Fruit fly (Drosophila melanogaster) whole organism, wandering third instar larva: ENCODE data around the gene CG4995.

Source experiments
- Abd-B ChIP-seq: fragments of >200 bp; optimal IDR thresholded peaks from 2 replicates; lab custom pipeline; 2017; ENCODE audit warnings: missing biosample characterization, missing genetic modification characterization
- CG32264 ChIP-seq: fragments of 200-800 bp; sonication (Bioruptor generic); optimal IDR thresholded peaks from 2 replicates; lab custom pipeline; 2016; ENCODE audit warnings: missing biosample characterization, missing genetic modification characterization
- CG9705 ChIP-seq: fragments of 200-800 bp; sonication (Bioruptor generic); optimal IDR thresholded peaks from 2 replicates; lab custom pipeline; 2018; ENCODE audit warnings: missing biosample characterization, mild to moderate bottlenecking, missing genetic modification characterization
- CrebA ChIP-seq: fragments of 200-800 bp; sonication (Bioruptor generic); optimal IDR thresholded peaks from 2 replicates; lab custom pipeline; 2016; ENCODE audit warnings: missing biosample characterization, mild to moderate bottlenecking, missing genetic modification characterization, borderline replicate concordance
- Dfd ChIP-seq: fragments of >200 bp; optimal IDR thresholded peaks from 2 replicates; lab custom pipeline; 2017; ENCODE audit warnings: missing biosample characterization, missing genetic modification characterization
- Dif ChIP-seq: fragments of 200-275, 200-300 bp; sonication (Bioruptor generic); optimal IDR thresholded peaks from 2 replicates; lab custom pipeline; 2018; ENCODE audit warnings: missing biosample characterization, missing genetic modification characterization; ENCODE audit not compliant: partially characterized antibody
- GATAd ChIP-seq: sonication (Bioruptor generic); optimal IDR thresholded peaks from 2 replicates; lab custom pipeline; 2016; ENCODE audit warnings: missing biosample characterization, missing genetic modification characterization
- HLH106 ChIP-seq: fragments of 200-800 bp; optimal IDR thresholded peaks from 3 replicates; lab custom pipeline; 2019; ENCODE audit warnings: missing biosample characterization, mild to moderate bottlenecking, missing genetic modification characterization, moderate library complexity
- Hnf4 ChIP-seq: fragments of 200-800 bp; sonication (Bioruptor generic); optimal IDR thresholded peaks from 2 replicates; lab custom pipeline; 2016; ENCODE audit warnings: missing biosample characterization, mild to moderate bottlenecking, missing genetic modification characterization
- Hr78 ChIP-seq: fragments of >200 bp; optimal IDR thresholded peaks from 2 replicates; lab custom pipeline; 2017; ENCODE audit warnings: missing biosample characterization, missing genetic modification characterization
- Hr83 ChIP-seq: fragments of 200-300 bp; sonication (Bioruptor generic); optimal IDR thresholded peaks from 2 replicates; lab custom pipeline; 2016; ENCODE audit warnings: missing biosample characterization, mild to moderate bottlenecking, missing genetic modification characterization, moderate library complexity; ENCODE audit not compliant: poor library complexity, severe bottlenecking
- Jra ChIP-seq: sonication (Bioruptor generic); optimal IDR thresholded peaks from 2 replicates; lab custom pipeline; 2016; ENCODE audit warnings: missing biosample characterization, missing genetic modification characterization
- Mio ChIP-seq: sonication (Bioruptor generic); optimal IDR thresholded peaks from 2 replicates; lab custom pipeline; 2016; ENCODE audit warnings: missing biosample characterization, missing genetic modification characterization
- Myc ChIP-seq: fragments of >200 bp; optimal IDR thresholded peaks from 2 replicates; lab custom pipeline; 2017
- N ChIP-seq: fragments of >200 bp; optimal IDR thresholded peaks from 2 replicates; lab custom pipeline; 2018; ENCODE audit warnings: missing biosample characterization, missing external identifiers, missing genetic modification characterization
- OdsH ChIP-seq: fragments of 200-800 bp; sonication (Bioruptor generic); optimal IDR thresholded peaks from 2 replicates; lab custom pipeline; 2016; ENCODE audit warnings: missing biosample characterization, mild to moderate bottlenecking, missing genetic modification characterization
- Rel ChIP-seq, 2 experiments: fragments of 200-800 bp; sonication (Bioruptor generic) in 1 of 2; optimal IDR thresholded peaks; 2 replicates in 1 of 2; 3 replicates in 1 of 2; lab custom pipeline; 2016 to 2019; ENCODE audit warnings: mild to moderate bottlenecking in 2 of 2, missing biosample characterization in 2 of 2, missing genetic modification characterization in 2 of 2, moderate library complexity in 1 of 2
- Sp1 ChIP-seq: fragments of 200-800 bp; sonication (Bioruptor generic); optimal IDR thresholded peaks from 3 replicates; lab custom pipeline; 2019; ENCODE audit warnings: missing biosample characterization, mild to moderate bottlenecking, missing genetic modification characterization, moderate library complexity
- Vsx2 ChIP-seq: fragments of 200-300, 225-300 bp; sonication (Bioruptor generic); optimal IDR thresholded peaks from 2 replicates; lab custom pipeline; 2018; ENCODE audit warnings: missing biosample characterization, missing genetic modification characterization; ENCODE audit not compliant: partially characterized antibody
- br ChIP-seq: fragments of 200-800 bp; sonication (Bioruptor generic); optimal IDR thresholded peaks from 2 replicates; lab custom pipeline; 2016; ENCODE audit warnings: missing biosample characterization, missing genetic modification characterization
- brk ChIP-seq: fragments of 200-800 bp; sonication (Bioruptor generic); optimal IDR thresholded peaks from 2 replicates; lab custom pipeline; 2016; ENCODE audit warnings: missing biosample characterization, mild to moderate bottlenecking, missing genetic modification characterization
- dl ChIP-seq, 2 experiments: fragments of 175-275, 200-275 bp in 1 of 2; fragments of 200-275 bp in 1 of 2; sonication (Bioruptor generic); optimal IDR thresholded peaks; lab custom pipeline; 2018; ENCODE audit warnings: mild to moderate bottlenecking in 2 of 2, missing biosample characterization in 2 of 2, missing genetic modification characterization in 2 of 2, moderate library complexity in 2 of 2; ENCODE audit not compliant: partially characterized antibody in 2 of 2, insufficient read depth in 1 of 2
- dmrt93B ChIP-seq: fragments of 200-800 bp; sonication (Bioruptor generic); optimal IDR thresholded peaks from 2 replicates; lab custom pipeline; 2018; ENCODE audit warnings: missing biosample characterization, mild to moderate bottlenecking, missing genetic modification characterization
- dsf ChIP-seq: sonication (Bioruptor generic); optimal IDR thresholded peaks from 2 replicates; lab custom pipeline; 2016; ENCODE audit warnings: missing biosample characterization, missing genetic modification characterization, borderline replicate concordance
- ey ChIP-seq: fragments of 200-800 bp; sonication (Bioruptor generic); optimal IDR thresholded peaks from 2 replicates; lab custom pipeline; 2016; ENCODE audit warnings: missing biosample characterization, missing genetic modification characterization
- foxo ChIP-seq, 2 experiments: fragments of 200-800 bp; sonication (Bioruptor generic); optimal IDR thresholded peaks; 2 replicates in 1 of 2; 3 replicates in 1 of 2; lab custom pipeline; 2016 to 2017; ENCODE audit warnings: missing biosample characterization in 2 of 2, missing genetic modification characterization in 2 of 2
- fru ChIP-seq: fragments of 200-800 bp; sonication (Bioruptor generic); optimal IDR thresholded peaks from 3 replicates; lab custom pipeline; 2016; ENCODE audit warnings: missing biosample characterization, mild to moderate bottlenecking, missing genetic modification characterization
- h ChIP-seq: fragments of 200-800 bp; sonication (Bioruptor generic); optimal IDR thresholded peaks from 3 replicates; lab custom pipeline; 2016; ENCODE audit warnings: missing biosample characterization, mild to moderate bottlenecking, missing genetic modification characterization
- jim ChIP-seq: fragments of 175-275, 200-325 bp; sonication (Bioruptor generic); optimal IDR thresholded peaks from 2 replicates; lab custom pipeline; 2016; ENCODE audit warnings: missing biosample characterization, mild to moderate bottlenecking, missing genetic modification characterization
- lola ChIP-seq: fragments of >200 bp; optimal IDR thresholded peaks from 2 replicates; lab custom pipeline; 2017; ENCODE audit warnings: missing biosample characterization, missing genetic modification characterization
- pan ChIP-seq: fragments of >200 bp; optimal IDR thresholded peaks from 2 replicates; lab custom pipeline; 2017
- psq ChIP-seq: fragments of 200-800 bp; sonication (Bioruptor generic); optimal IDR thresholded peaks from 3 replicates; lab custom pipeline; 2017; ENCODE audit warnings: missing biosample characterization, mild to moderate bottlenecking, missing genetic modification characterization, moderate library complexity
- rgr ChIP-seq: fragments of 200-800 bp; sonication (Bioruptor generic); optimal IDR thresholded peaks from 3 replicates; lab custom pipeline; 2016; ENCODE audit warnings: missing biosample characterization, mild to moderate bottlenecking, missing genetic modification characterization
- sage ChIP-seq: fragments of 200-800 bp; sonication (Bioruptor generic); optimal IDR thresholded peaks from 2 replicates; lab custom pipeline; 2016; ENCODE audit warnings: missing biosample characterization, mild to moderate bottlenecking, missing genetic modification characterization
- sv ChIP-seq: fragments of 200-800 bp; sonication (Bioruptor generic); optimal IDR thresholded peaks from 3 replicates; lab custom pipeline; 2016; ENCODE audit warnings: missing biosample characterization, missing genetic modification characterization
- tai ChIP-seq: sonication (Bioruptor generic); optimal IDR thresholded peaks from 2 replicates; lab custom pipeline; 2016; ENCODE audit warnings: missing biosample characterization, missing genetic modification characterization
- usp ChIP-seq: fragments of >200 bp; optimal IDR thresholded peaks from 2 replicates; lab custom pipeline; 2017; ENCODE audit warnings: missing biosample characterization, missing genetic modification characterization
- woc ChIP-seq: sonication (Bioruptor generic); optimal IDR thresholded peaks from 2 replicates; lab custom pipeline; 2016; ENCODE audit warnings: missing biosample characterization, mild to moderate bottlenecking, missing genetic modification characterization

Gene CG4995

dm6 chr2L:10333091-10333991 is 11.1 kb downstream of the CG4995 start, which contains the start of gene GATAd (continued):
- TF ChIP-seq HLH106 (tag; lab: Kevin White, UChicago) (no peak), sage (GFP tag; lab: Kevin White, UChicago) (no peak), Sp1 (GFP tag; lab: Kevin White, UChicago) (no peak), CG9705 (GFP tag; lab: Kevin White, UChicago) (no peak), Hr78 (GFP tag; lab: Kevin White, UChicago) (no peak), dl (GFP tag; optimal IDR thresholded peaks at IDR 0.05; lab: Kevin White, UChicago; ENCODE audit: insufficient read depth in 1 of 2, partially characterized antibody in 2 of 2) (no peak), lola (GFP tag; lab: Kevin White, UChicago) (no peak), brk (GFP tag; lab: Kevin White, UChicago) (peak; percentile 56), Dif (GFP tag; lab: Kevin White, UChicago) (no peak), Myc (lab: Kevin White, UChicago) (peak; percentile 71), Abd-B (GFP tag; lab: Kevin White, UChicago) (no peak), woc (GFP tag; lab: Kevin White, UChicago) (peak; percentile 2), Dfd (GFP tag; lab: Kevin White, UChicago) (no peak), fru (no peak)

- TF ChIP-seq sage (GFP tag; lab: Kevin White, UChicago) (no peak), dl (GFP tag; optimal IDR thresholded peaks at IDR 0.05; lab: Kevin White, UChicago; ENCODE audit: insufficient read depth in 1 of 2, partially characterized antibody in 2 of 2) (no peak)
Measured at dm6 chr2L:10334213-10334612, 11.9 kb downstream of the CG4995 start.

dm6 chr2L:10334854-10335277 is 12.6 kb downstream of the CG4995 start:
- no peak for TF ChIP-seq dl (GFP tag; optimal IDR thresholded peaks at IDR 0.05; lab: Kevin White, UChicago; ENCODE audit: insufficient read depth in 1 of 2, partially characterized antibody in 2 of 2)
- no peak for TF ChIP-seq GATAd (GFP tag; lab: Kevin White, UChicago)
- peak; percentile 58 for TF ChIP-seq ey (GFP tag; lab: Kevin White, UChicago)
- no peak for TF ChIP-seq jim (GFP tag; lab: Kevin White, UChicago)
- peak; percentile 56 for TF ChIP-seq Sp1 (GFP tag; lab: Kevin White, UChicago)
- peak; percentile 13 for TF ChIP-seq Hr83 (GFP tag; lab: Kevin White, UChicago)
- TF ChIP-seq brk (GFP tag; lab: Kevin White, UChicago), result peak; percentile 57
- TF ChIP-seq Dfd (GFP tag; lab: Kevin White, UChicago), result no peak
- no peak for TF ChIP-seq Myc (lab: Kevin White, UChicago)
- no peak for TF ChIP-seq Dif (GFP tag; lab: Kevin White, UChicago)
- peak; percentile 78 for TF ChIP-seq h (GFP tag; lab: Kevin White, UChicago)
- TF ChIP-seq woc (GFP tag; lab: Kevin White, UChicago), result peak; percentile 55
- TF ChIP-seq dsf (GFP tag; lab: Kevin White, UChicago), result no peak
- TF ChIP-seq dmrt93B, result no peak
- peak; percentile 29 for TF ChIP-seq psq (GFP tag; lab: Kevin White, UChicago)
- TF ChIP-seq CG9705 (GFP tag; lab: Kevin White, UChicago), result no peak
- peak; percentile 33 for TF ChIP-seq HLH106 (tag; lab: Kevin White, UChicago)
- TF ChIP-seq lola (GFP tag; lab: Kevin White, UChicago), result no peak
- no peak for TF ChIP-seq Abd-B (GFP tag; lab: Kevin White, UChicago)
- peak; percentile 47 for TF ChIP-seq sage (GFP tag; lab: Kevin White, UChicago)
- peak; percentile 11 for TF ChIP-seq sv (GFP tag; lab: Kevin White, UChicago)
- TF ChIP-seq CG32264 (GFP tag; lab: Kevin White, UChicago), result no peak
- TF ChIP-seq br, result peak; percentile 64
- no peak for TF ChIP-seq Mio (GFP tag; lab: Kevin White, UChicago)
- TF ChIP-seq OdsH, result peak; percentile 56
- TF ChIP-seq Hr78 (GFP tag; lab: Kevin White, UChicago), result no peak
- no peak for TF ChIP-seq CrebA (GFP tag; lab: Kevin White, UChicago)
- TF ChIP-seq Rel (GFP tag; optimal IDR thresholded peaks at IDR 0.05; lab: Kevin White, UChicago), result peak; percentile 80
- peak; percentile 58 for TF ChIP-seq Rel (tag; optimal IDR thresholded peaks at IDR 0.05; lab: Kevin White, UChicago)
- TF ChIP-seq fru, result peak; percentile 57
- peak; percentile 57 for TF ChIP-seq Hnf4 (GFP tag; lab: Kevin White, UChicago)
- peak; percentile 72 for TF ChIP-seq N (GFP tag; lab: Kevin White, UChicago)
- peak; percentile 58 for TF ChIP-seq rgr (GFP tag; lab: Kevin White, UChicago)
- TF ChIP-seq foxo (GFP tag; optimal IDR thresholded peaks at IDR 0.05; lab: Kevin White, UChicago), result peak in 1 of 2 experiments; percentile 16
- no peak for TF ChIP-seq Vsx2 (GFP tag; lab: Kevin White, UChicago)
- TF ChIP-seq usp (GFP tag; lab: Kevin White, UChicago), result no peak
- TF ChIP-seq tai (GFP tag; lab: Kevin White, UChicago), result no peak
- no peak for TF ChIP-seq pan (lab: Kevin White, UChicago)
- peak; percentile 39 for TF ChIP-seq Jra (GFP tag; lab: Kevin White, UChicago)
